Fruit fly (Drosophila melanogaster) S2 (cell line): ENCODE results near the gene CG42404.

Experiments
- CG8478 ChIP-seq: fragments of >200 bp; optimal IDR thresholded peaks from 2 replicates; lab custom pipeline; 2018
- CTCF ChIP-seq, 2 experiments: fragments of >200 bp; optimal IDR thresholded peaks; 2 replicates each; lab custom pipeline; 2018

Gene CG42404

DNA sequence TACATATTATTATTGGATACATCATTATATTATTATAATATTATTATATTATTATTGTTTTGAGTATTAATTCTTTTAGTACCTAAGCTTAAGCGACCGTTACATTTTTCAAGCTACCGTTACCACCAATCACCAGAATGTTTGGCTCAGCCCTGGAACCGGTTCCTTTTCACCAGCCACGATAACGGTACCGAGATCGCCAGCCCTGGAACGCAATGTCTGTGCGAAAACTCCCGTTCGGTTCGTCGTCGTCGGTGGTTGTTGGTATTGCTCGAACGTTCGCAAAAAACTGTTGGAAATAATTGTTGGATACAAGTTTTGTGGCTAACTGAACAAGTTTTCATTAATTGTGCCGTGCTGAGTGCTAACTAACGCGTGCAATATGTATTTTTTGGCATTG, at the start of gene CG42404:
Gene CG42404, plus strand, starts transcription at position 360 of the 400 bp plus-strand sequence.
- TF ChIP-seq CTCF (optimal IDR thresholded peaks at IDR 0.05; lab: Kevin White, UChicago) (peak in 1 of 2 experiments; percentile 11), CG8478 (lab: Kevin White, UChicago) (no peak)

DNA sequence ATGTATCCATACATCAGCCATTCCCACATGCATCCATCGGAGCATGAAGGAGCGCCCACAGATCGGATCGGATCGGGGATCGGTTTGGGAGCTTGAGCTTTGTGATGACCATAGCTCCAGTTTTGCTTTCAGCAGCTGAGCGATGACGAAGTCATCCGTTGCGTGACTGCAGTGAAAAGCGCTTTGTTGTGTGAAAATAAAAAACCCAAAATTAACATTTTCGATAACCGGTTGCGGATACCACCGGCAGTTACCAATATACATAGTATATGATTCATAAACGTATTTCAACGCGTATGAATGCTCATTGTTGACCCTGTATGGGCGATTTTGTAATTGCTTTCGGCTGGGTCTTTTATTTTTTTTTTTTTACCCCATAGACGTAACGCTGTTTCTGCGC, 44.7 kb upstream of the CG42404 start:
- no peak for TF ChIP-seq CG8478 (lab: Kevin White, UChicago)
- TF ChIP-seq CTCF (optimal IDR thresholded peaks at IDR 0.05; lab: Kevin White, UChicago): no peak

DNA sequence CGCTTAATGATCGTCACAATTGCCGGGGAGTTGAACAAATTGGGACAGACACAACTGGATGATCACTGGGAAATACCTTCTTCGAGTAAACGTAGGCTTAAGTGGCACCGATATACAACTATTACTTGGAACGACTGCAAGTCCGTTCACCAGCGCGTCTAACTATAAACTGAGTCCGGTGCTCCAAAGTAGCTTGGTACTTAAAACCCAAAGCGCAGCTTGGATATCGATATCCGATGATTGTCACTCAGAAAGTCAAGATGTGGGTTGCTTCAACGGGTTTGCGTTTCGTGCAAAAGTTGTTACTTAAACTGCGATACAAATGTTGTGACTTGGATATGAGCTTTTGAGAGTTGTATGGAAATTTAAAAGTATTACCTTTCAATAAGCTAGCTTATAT, 43.6 kb upstream of the CG42404 start, which contains the start of gene Spn88Ea:
Gene Spn88Ea, minus strand, starts transcription at position 175 of the 400 bp plus-strand sequence.
- TF ChIP-seq CTCF (optimal IDR thresholded peaks at IDR 0.05; lab: Kevin White, UChicago) (no peak), CG8478 (lab: Kevin White, UChicago) (no peak)

DNA sequence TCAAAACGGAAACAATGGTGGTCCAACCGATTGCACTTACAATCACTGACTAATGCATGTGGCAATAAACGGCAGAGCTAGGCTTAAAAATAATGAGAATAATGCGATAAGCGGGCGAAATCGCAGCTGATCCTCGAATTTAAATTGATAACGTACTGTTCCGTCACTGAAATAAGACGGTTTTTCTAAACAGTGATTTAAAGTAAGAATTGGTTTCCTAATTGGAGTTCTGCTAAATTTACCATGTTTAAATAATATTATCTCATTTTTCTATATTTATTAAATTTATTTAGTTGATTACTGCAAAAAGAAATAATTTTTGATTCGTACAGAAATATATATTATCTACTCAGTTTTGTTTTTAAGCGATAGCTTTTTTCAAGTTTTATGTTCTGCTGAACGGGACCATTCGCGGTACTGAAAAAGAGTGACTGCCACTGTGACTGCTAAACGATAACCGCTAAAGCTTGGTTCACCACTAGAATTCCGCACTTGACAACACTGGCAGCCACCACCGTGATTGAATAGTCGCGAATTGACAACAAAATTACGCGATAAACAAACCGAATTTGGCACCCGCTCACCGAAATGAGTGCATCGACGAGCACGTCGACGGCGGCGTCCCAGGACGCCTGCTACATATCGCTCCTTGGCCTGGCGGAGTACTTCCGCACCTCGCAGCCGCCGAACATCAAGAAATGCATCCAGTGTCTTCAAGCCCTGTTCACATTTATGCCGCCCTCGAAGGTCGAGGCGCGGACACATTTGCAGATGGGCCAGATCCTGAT, 41.0 kb upstream of the CG42404 start, which contains the start of the genes Spn88Eb and Mau2:
Gene Spn88Eb, minus strand, starts transcription at position 51 of the 788 bp plus-strand sequence.
Gene Mau2, plus strand, starts transcription at position 493 of the 788 bp plus-strand sequence.
- TF ChIP-seq CG8478 (lab: Kevin White, UChicago) (no peak), CTCF (optimal IDR thresholded peaks at IDR 0.05; lab: Kevin White, UChicago) (peak in 1 of 2 experiments; percentile 24)

DNA sequence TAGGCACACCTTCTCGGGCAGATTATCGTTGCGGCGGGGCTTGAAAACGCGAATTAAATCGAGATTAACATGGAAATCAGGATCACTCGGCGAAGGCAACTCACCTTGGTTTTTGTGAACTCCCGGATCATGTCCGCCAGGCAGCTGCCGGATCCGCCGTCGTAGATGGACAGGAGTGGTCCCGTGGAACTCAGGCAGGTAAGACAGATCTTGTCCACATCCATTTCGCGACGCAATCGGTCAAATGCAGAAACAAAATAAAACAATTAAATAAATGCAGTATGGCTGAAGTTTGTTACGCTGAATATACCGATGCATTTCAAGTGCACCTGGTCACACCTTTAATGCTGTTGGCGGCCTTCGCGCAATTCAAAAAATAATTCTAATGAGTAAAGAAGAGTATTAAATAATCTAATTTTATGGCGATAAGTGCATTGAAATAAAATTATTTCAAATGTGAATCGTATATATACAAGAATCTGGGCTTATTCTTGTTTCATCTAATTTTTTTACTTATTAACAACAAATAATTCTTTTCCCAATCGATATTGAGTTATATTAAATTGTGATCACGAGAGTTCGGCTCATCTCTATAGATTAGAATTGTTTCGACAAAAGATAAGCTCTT, 36.4 kb upstream of the CG42404 start, which contains the start of the genes CG6654 and CG4210:
Gene CG6654, minus strand, starts transcription at position 297 of the 628 bp plus-strand sequence.
Gene CG4210, plus strand, starts transcription at position 613 of the 628 bp plus-strand sequence.
- TF ChIP-seq CTCF (optimal IDR thresholded peaks at IDR 0.05; lab: Kevin White, UChicago): no peak
- TF ChIP-seq CG8478 (lab: Kevin White, UChicago): no peak

DNA sequence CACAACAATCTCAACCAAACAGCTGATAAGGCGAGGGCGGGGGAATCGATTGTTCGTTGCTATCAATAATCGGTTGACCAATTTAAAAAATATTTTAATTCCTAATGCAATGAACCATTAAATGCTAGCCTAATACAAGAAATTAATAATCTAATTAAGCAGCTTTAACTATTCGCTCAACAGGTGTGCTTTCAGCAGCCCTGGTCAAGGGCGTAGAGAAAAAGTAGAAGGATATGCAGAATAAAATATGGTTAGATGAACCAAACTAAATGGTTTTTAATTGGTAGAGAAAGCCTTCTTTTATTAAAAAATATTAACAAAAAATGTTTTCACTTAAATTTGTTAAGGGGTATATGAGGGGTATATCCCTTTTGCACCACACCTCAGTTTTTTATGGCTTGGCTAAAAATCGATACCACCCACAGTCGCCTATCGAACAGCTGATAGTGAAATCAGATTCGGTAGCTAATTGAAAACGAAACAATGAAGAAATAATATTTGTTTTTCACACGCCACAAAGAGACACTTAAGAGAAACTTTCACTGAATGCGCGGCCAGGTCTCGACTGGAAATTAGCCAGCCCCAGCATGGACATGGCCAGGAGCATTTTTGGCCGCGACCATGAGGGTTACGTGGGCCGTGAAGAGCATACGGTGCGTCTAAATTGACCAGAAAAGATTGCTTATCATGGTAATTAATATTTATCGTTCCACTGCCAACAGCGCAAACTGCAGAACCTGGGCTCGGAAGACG, 30.9 kb upstream of the CG42404 start, which contains the start of the genes SIDL and CG12241:
Gene SIDL, minus strand, starts transcription at position 51 of the 753 bp plus-strand sequence.
Gene CG12241, plus strand, starts transcription at position 433 of the 753 bp plus-strand sequence.
- TF ChIP-seq CG8478 (lab: Kevin White, UChicago) (no peak), CTCF (optimal IDR thresholded peaks at IDR 0.05; lab: Kevin White, UChicago) (no peak)

DNA sequence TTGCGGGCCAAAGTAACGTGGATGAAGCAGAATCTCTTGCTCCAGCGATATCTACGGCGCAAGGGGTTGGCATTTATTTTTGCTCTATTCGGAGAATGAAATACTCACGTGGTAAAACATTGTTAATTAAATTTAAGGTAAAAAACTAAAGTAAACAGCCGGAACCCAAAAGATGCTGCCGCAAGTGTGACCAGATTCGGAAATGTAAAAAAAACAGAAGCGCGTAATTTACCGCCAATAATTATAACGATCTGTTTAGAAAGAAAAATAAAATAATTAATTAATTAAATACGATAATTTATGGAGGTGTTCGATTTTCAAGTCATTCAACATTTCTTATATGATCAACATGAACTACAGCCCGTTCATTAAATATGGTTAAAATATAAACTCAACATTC, 26.9 kb upstream of the CG42404 start, which contains the start of gene Polr2G:
Gene Polr2G, minus strand, starts transcription at position 208 of the 400 bp plus-strand sequence.
- TF ChIP-seq CG8478 (lab: Kevin White, UChicago): no peak
- TF ChIP-seq CTCF (optimal IDR thresholded peaks at IDR 0.05; lab: Kevin White, UChicago): no peak

DNA sequence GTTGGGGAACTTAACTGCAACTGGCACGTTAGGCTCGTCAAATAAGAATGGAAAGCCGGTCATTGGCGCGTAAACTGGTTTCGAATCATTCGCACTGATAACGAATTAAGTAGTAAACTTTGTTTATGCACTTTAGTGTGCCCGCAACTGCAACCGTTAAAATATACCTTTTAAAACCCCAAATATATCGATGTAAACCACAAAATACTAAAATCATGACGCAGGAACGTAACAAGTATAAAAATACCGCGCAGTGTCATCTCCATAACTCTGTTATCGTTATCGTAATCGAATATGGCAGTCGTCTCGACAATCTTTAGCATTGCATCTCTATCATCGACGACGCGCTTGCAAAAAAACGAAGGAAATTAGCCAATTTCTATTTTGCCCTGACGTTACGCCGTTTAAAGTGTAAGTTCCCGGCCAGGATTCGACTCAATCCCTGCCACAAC, 24.6 kb upstream of the CG42404 start, which contains the start of the genes CG31344 and Caf1-55:
Gene CG31344, minus strand, starts transcription at position 51 of the 452 bp plus-strand sequence.
Gene Caf1-55, plus strand, starts transcription at position 298 of the 452 bp plus-strand sequence.
- TF ChIP-seq CG8478 (lab: Kevin White, UChicago) (no peak), CTCF (optimal IDR thresholded peaks at IDR 0.05; lab: Kevin White, UChicago) (no peak)

DNA sequence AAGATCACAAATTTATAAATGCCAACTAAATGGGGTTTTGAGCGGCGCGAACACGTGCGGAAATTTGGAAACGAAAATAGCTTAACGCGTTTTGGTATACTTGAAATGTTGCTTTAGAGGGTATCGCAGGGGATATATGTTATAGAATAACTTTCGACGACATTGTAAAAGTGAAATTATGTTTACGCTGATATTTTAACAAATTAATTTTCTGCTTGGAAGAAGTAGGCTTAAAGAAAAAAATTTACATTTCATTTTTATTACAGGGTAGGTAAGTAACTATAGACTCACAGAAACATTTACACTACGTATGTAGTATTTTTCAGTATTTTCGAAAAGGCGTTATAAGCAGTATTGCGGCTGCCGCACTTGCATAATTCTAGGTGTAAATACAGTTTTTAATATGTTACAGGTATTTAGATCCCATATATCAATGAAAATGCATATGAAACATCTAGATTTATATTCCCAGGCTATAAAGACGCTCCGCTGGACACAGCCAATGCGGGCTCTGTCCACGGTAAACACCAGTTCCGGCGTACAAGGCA, 20.5 kb upstream of the CG42404 start, which contains the start of the genes Art3 and mRpS10:
Gene Art3, minus strand, starts transcription at position 80 of the 548 bp plus-strand sequence.
Gene mRpS10, plus strand, starts transcription at position 337 of the 548 bp plus-strand sequence.
- TF ChIP-seq CTCF (optimal IDR thresholded peaks at IDR 0.05; lab: Kevin White, UChicago): no peak
- TF ChIP-seq CG8478 (lab: Kevin White, UChicago): no peak

DNA sequence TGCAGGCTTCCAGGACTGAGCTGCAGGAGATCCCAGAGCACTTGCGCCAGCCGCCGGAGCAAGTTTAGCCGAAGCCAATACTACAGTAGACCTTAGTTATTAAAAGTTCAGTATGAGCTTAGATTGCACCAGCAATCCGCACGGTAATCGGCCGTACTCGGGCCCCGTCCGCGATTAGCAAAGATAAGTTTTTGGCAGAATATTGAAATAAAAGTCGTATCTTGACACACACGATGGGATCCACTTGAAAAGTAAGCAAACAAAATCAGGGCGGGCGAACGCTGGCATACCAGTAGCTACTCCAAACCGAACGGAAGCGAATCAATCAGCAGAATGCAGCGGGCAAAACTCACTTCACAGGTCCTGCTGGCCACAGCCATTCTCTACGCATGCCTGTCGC, 19.6 kb upstream of the CG42404 start, which contains the start of gene CG34316:
Gene CG34316, plus strand, starts transcription at position 301 of the 400 bp plus-strand sequence.
- TF ChIP-seq CTCF (optimal IDR thresholded peaks at IDR 0.05; lab: Kevin White, UChicago) (no peak), CG8478 (lab: Kevin White, UChicago) (no peak)

DNA sequence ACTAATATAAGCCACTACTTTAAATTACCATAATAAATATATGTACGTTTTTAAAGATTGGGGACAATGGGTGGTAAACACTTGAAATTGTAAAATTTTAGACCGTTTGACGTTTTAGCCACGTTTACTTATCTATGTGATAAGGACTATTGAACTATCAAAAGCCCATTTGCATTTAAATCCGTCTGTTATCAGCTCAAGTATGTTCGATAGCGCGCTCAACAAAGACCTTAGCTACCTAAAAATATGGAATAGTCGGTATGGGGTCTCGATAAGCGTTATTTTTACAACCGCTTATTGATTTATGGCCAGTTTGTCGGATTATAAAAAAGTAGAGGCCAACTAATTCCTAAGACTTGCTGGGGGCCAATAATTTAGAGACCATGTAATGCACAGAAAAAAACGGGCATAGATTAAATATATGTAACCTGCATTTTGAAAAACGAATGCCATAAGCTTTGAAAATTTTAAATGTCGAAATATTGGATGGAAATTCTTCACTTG, 18.2 kb upstream of the CG42404 start:
- no peak for TF ChIP-seq CTCF (optimal IDR thresholded peaks at IDR 0.05; lab: Kevin White, UChicago)
- TF ChIP-seq CG8478 (lab: Kevin White, UChicago): no peak

DNA sequence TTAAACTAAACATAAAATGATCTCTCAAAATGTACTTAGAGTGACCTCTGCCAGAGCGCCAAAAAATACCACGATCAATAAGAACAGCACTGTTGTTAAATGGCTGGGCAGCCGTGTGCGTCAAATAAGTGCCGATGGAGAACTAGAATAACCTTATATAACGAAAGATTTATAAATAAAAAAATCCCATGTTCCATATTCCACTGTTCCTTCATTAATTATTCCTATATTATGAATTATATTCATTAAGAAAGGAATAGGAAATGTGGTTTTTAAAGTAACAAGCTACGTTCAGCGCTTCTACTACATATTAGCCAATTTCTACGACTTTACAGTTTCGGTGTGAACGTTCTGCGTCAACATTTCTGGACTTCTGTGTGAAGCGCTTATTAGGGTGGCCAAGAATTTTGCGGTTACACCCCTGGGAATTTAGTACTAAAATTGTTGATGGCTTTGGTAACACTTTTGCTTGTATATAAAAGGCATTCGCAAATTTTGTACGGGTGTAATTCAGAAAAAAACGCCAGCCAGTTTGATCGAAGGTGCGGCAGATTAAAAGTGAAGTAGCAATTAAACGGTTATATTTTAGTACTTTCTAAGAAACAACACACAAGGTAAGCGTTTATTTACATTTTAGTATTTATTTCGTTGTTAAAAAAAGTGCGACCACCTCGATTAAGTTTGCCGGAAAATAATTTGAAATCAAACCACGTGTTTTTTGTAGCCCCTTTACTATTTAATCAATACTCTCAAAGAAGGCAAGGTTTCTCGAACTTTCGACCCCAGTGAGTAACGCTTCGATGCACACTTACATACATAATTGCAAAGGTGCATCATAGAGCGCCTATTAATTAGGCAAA, 7.5 kb upstream of the CG42404 start, which contains the start of the genes tefu and Hsc70-4:
Gene tefu, minus strand, starts transcription at position 51 of the 860 bp plus-strand sequence.
Gene Hsc70-4, plus strand, starts transcription at position 502 of the 860 bp plus-strand sequence.
- TF ChIP-seq CG8478 (lab: Kevin White, UChicago): no peak
- TF ChIP-seq CTCF (optimal IDR thresholded peaks at IDR 0.05; lab: Kevin White, UChicago): peak in 1 of 2 experiments; percentile 6
